Fruit fly (Drosophila melanogaster) whole organism, embryonic: Measurements from ENCODE around the gene CG5521.
A peak's percentile ranks its signal among the peaks of the same experiment; 100 is the strongest.

Experiments used
- Ada2b ChIP-seq: fragments of 200-800 bp; sonication (Bioruptor generic); IDR thresholded peaks from 2 replicates; pipeline ENCODE4 v1.3.6; 2022; ENCODE audit warnings: missing biosample characterization, missing genetic modification characterization
- B-H2 ChIP-seq: fragments of 200-800 bp; sonication (Bioruptor generic); optimal IDR thresholded peaks from 2 replicates; lab custom pipeline; 2018; ENCODE audit warnings: missing biosample characterization, mild to moderate bottlenecking, missing genetic modification characterization
- CG1024 ChIP-seq: fragments of 200-800 bp; sonication (Bioruptor generic); IDR thresholded peaks from 2 replicates; pipeline ENCODE4 v1.3.6; 2022; ENCODE audit warnings: missing biosample characterization, missing genetic modification characterization
- CG10543 ChIP-seq: fragments of 200-800 bp; sonication (Bioruptor generic); optimal IDR thresholded peaks from 3 replicates; lab custom pipeline; 2017; ENCODE audit warnings: missing biosample characterization, mild to moderate bottlenecking, missing genetic modification characterization, moderate library complexity
- CG11504 ChIP-seq: fragments of 200-800 bp; sonication (Bioruptor generic); optimal IDR thresholded peaks from 3 replicates; lab custom pipeline; 2019; ENCODE audit warnings: missing biosample characterization, mild to moderate bottlenecking, missing genetic modification characterization, moderate library complexity
- CG1233 ChIP-seq: fragments of 200-800 bp; sonication (Bioruptor generic); optimal IDR thresholded peaks from 4 replicates; lab custom pipeline; 2018; ENCODE audit warnings: missing biosample characterization, mild to moderate bottlenecking, missing genetic modification characterization
- CG12391 ChIP-seq: fragments of 200-800 bp; sonication (Bioruptor generic); optimal IDR thresholded peaks from 3 replicates; lab custom pipeline; 2018; ENCODE audit warnings: missing biosample characterization, mild to moderate bottlenecking, missing genetic modification characterization, moderate library complexity
- CG12769 ChIP-seq: fragments of 200-800 bp; sonication (Bioruptor generic); optimal IDR thresholded peaks from 2 replicates; lab custom pipeline; 2019; ENCODE audit warnings: missing biosample characterization, mild to moderate bottlenecking, missing genetic modification characterization, moderate library complexity
- CG14667 ChIP-seq: fragments of 200-800 bp; sonication (Bioruptor generic); IDR thresholded peaks from 2 replicates; pipeline ENCODE4 v1.3.6; 2022; ENCODE audit warnings: missing biosample characterization, missing genetic modification characterization
- CG14965 ChIP-seq: fragments of 200-800 bp; sonication (Bioruptor generic); optimal IDR thresholded peaks from 2 replicates; lab custom pipeline; 2016; ENCODE audit warnings: missing biosample characterization, missing genetic modification characterization, borderline replicate concordance
- CG1529 ChIP-seq: fragments of 200-800 bp; sonication (Bioruptor generic); optimal IDR thresholded peaks from 3 replicates; lab custom pipeline; 2018; ENCODE audit warnings: missing biosample characterization, missing genetic modification characterization
- CG16813 ChIP-seq: fragments of 200-800 bp; sonication (Bioruptor generic); IDR thresholded peaks from 3 replicates; pipeline ENCODE4 v1.3.6; 2022; ENCODE audit warnings: missing biosample characterization, missing genetic modification characterization; ENCODE audit not compliant: partially characterized antibody
- CG18764 ChIP-seq: fragments of 200-800 bp; sonication (Bioruptor generic); optimal IDR thresholded peaks from 3 replicates; lab custom pipeline; 2016; ENCODE audit warnings: missing biosample characterization, missing genetic modification characterization
- CG2199 ChIP-seq: fragments of 200-800 bp; sonication (Bioruptor generic); IDR thresholded peaks from 3 replicates; pipeline ENCODE4 v1.3.6; 2022; ENCODE audit warnings: missing biosample characterization, missing genetic modification characterization
- CG2712 ChIP-seq: fragments of 200-800 bp; optimal IDR thresholded peaks from 3 replicates; lab custom pipeline; 2019; ENCODE audit warnings: missing biosample characterization, mild to moderate bottlenecking, missing genetic modification characterization, moderate library complexity
- CG30403 ChIP-seq: fragments of 200-800 bp; sonication (Bioruptor generic); optimal IDR thresholded peaks from 3 replicates; lab custom pipeline; 2016; ENCODE audit warnings: missing biosample characterization, missing genetic modification characterization
- CG3281 ChIP-seq: fragments of 200-800 bp; sonication (Bioruptor generic); optimal IDR thresholded peaks from 3 replicates; lab custom pipeline; 2017; ENCODE audit warnings: missing biosample characterization, mild to moderate bottlenecking, missing genetic modification characterization
- CG4617 ChIP-seq: fragments of 200-800 bp; sonication (Bioruptor generic); optimal IDR thresholded peaks from 3 replicates; lab custom pipeline; 2016; ENCODE audit warnings: missing biosample characterization, missing genetic modification characterization, borderline replicate concordance
- CG6813 ChIP-seq: fragments of 200-800 bp; sonication (Bioruptor generic); optimal IDR thresholded peaks from 2 replicates; lab custom pipeline; 2017; ENCODE audit warnings: missing biosample characterization, missing genetic modification characterization, mild to moderate bottlenecking, moderate library complexity, missing genetic modification reagents
- CG7556 ChIP-seq: fragments of 200-800 bp; sonication (Bioruptor generic); optimal IDR thresholded peaks from 2 replicates; lab custom pipeline; 2017; ENCODE audit warnings: missing biosample characterization, mild to moderate bottlenecking, missing genetic modification characterization
- CG7987 ChIP-seq: fragments of 200-800 bp; sonication (Bioruptor generic); optimal IDR thresholded peaks from 2 replicates; lab custom pipeline; 2018; ENCODE audit warnings: missing biosample characterization, mild to moderate bottlenecking, missing genetic modification characterization, moderate library complexity
- CG8290 ChIP-seq, 3 experiments: fragments of 200-800 bp; sonication (Bioruptor generic); optimal IDR thresholded peaks; 2 replicates each; lab custom pipeline; 2016 to 2019; ENCODE audit warnings: missing biosample characterization in 3 of 3, missing genetic modification characterization in 3 of 3, mild to moderate bottlenecking in 2 of 3, moderate library complexity in 1 of 3
- CkIIα-i1 ChIP-seq: fragments of 200-800 bp; sonication (Bioruptor generic); IDR thresholded peaks from 2 replicates; pipeline ENCODE4 v1.3.6; 2022; ENCODE audit warnings: missing biosample characterization, missing genetic modification characterization
- Deaf1 ChIP-seq: fragments of 200-800 bp; optimal IDR thresholded peaks from 3 replicates; lab custom pipeline; 2019; ENCODE audit warnings: missing biosample characterization, mild to moderate bottlenecking, missing genetic modification characterization, moderate library complexity
- Ets65A ChIP-seq: fragments of 200-800 bp; sonication (Bioruptor generic); peaks from one replicate; lab custom pipeline; 2016; ENCODE audit warnings: missing biosample characterization, missing genetic modification characterization
- Hey ChIP-seq: fragments of 200-800 bp; sonication (Bioruptor generic); optimal IDR thresholded peaks from 3 replicates; lab custom pipeline; 2018; ENCODE audit warnings: missing biosample characterization, mild to moderate bottlenecking, missing genetic modification characterization
- Max ChIP-seq: fragments of 200-800 bp; sonication (Bioruptor generic); optimal IDR thresholded peaks from 2 replicates; lab custom pipeline; 2016; ENCODE audit warnings: missing biosample characterization, mild to moderate bottlenecking, missing genetic modification characterization
- Med ChIP-seq: fragments of 200-800 bp; sonication (Bioruptor generic); peaks from one replicate; lab custom pipeline; 2016; ENCODE audit warnings: missing biosample characterization, missing genetic modification characterization, mild to moderate bottlenecking, inconsistent platforms, moderate library complexity
- NfI ChIP-seq: fragments of 200-800 bp; sonication (Bioruptor generic); optimal IDR thresholded peaks from 3 replicates; lab custom pipeline; 2018; ENCODE audit warnings: missing biosample characterization, mild to moderate bottlenecking, missing genetic modification characterization, moderate library complexity
- Oaz ChIP-seq: fragments of 200-800 bp; sonication (Bioruptor generic); IDR thresholded peaks from 2 replicates; pipeline ENCODE4 v1.3.6; 2022; ENCODE audit warnings: missing biosample characterization, missing genetic modification characterization
- Opbp ChIP-seq: fragments of 200-800 bp; sonication (Bioruptor generic); IDR thresholded peaks from 3 replicates; pipeline ENCODE4 v1.3.6; 2022; ENCODE audit warnings: missing biosample characterization, missing genetic modification characterization; ENCODE audit not compliant: partially characterized antibody
- YL-1 ChIP-seq: fragments of 200-800 bp; sonication (Bioruptor generic); optimal IDR thresholded peaks from 3 replicates; lab custom pipeline; 2017; ENCODE audit warnings: missing biosample characterization, mild to moderate bottlenecking, missing genetic modification characterization
- ac ChIP-seq: fragments of 200-800 bp; sonication (Bioruptor generic); optimal IDR thresholded peaks from 3 replicates; lab custom pipeline; 2017; ENCODE audit warnings: missing biosample characterization, mild to moderate bottlenecking, missing genetic modification characterization
- bsh ChIP-seq, 2 experiments: fragments of 200-800 bp; sonication (Bioruptor generic); optimal IDR thresholded peaks; 2 replicates each; lab custom pipeline; 2017 to 2018; ENCODE audit warnings: mild to moderate bottlenecking in 2 of 2, missing biosample characterization in 2 of 2, missing genetic modification characterization in 2 of 2, moderate library complexity in 1 of 2
- cwo ChIP-seq: fragments of 200-800 bp; sonication (Bioruptor generic); optimal IDR thresholded peaks from 3 replicates; lab custom pipeline; 2017; ENCODE audit warnings: missing biosample characterization, missing genetic modification characterization, mild to moderate bottlenecking, moderate library complexity, missing genetic modification reagents
- ems ChIP-seq: fragments of 200-800 bp; sonication (Bioruptor generic); optimal IDR thresholded peaks from 3 replicates; lab custom pipeline; 2016; ENCODE audit warnings: missing biosample characterization, missing genetic modification characterization
- eyg ChIP-seq: fragments of 200-800 bp; sonication (Bioruptor generic); optimal IDR thresholded peaks from 3 replicates; lab custom pipeline; 2016; ENCODE audit warnings: missing biosample characterization, missing genetic modification characterization
- grn ChIP-seq: fragments of 200-800 bp; sonication (Bioruptor generic); optimal IDR thresholded peaks from 3 replicates; lab custom pipeline; 2017; ENCODE audit warnings: missing biosample characterization, missing genetic modification characterization
- ken ChIP-seq: fragments of 200-800 bp; sonication (Bioruptor generic); IDR thresholded peaks from 3 replicates; pipeline ENCODE4 v1.3.6; 2022; ENCODE audit warnings: missing biosample characterization, missing genetic modification characterization
- lab ChIP-seq: fragments of 200-800 bp; sonication (Bioruptor generic); optimal IDR thresholded peaks from 3 replicates; lab custom pipeline; 2017; ENCODE audit warnings: missing biosample characterization, missing genetic modification characterization, mild to moderate bottlenecking, moderate library complexity, missing genetic modification reagents
- mirr ChIP-seq: fragments of 200-800 bp; sonication (Bioruptor generic); optimal IDR thresholded peaks from 3 replicates; lab custom pipeline; 2018; ENCODE audit warnings: missing biosample characterization, mild to moderate bottlenecking, missing genetic modification characterization
- org-1 ChIP-seq: fragments of 200-800 bp; sonication (Bioruptor generic); optimal IDR thresholded peaks from 2 replicates; lab custom pipeline; 2017; ENCODE audit warnings: missing biosample characterization, missing genetic modification characterization
- otp ChIP-seq: fragments of 200-800 bp; sonication (Bioruptor generic); IDR thresholded peaks from 3 replicates; pipeline ENCODE4, ENCODE4 v1.3.6; 2022; ENCODE audit warnings: missing biosample characterization, missing genetic modification characterization
- prd ChIP-seq, 3 experiments: fragments of >200 bp in 2 of 3; fragments of 200-800 bp in 1 of 3; sonication (Bioruptor generic) in 1 of 3; optimal IDR thresholded peaks in 2 of 3; IDR thresholded peaks in 1 of 3; 2 replicates in 2 of 3; 3 replicates in 1 of 3; pipeline versions ENCODE4 v1.3.6 to Lab custom; 2017 to 2022; ENCODE audit warnings: missing biosample characterization in 1 of 3, missing genetic modification characterization in 1 of 3
- ssp ChIP-seq: fragments of 200-800 bp; sonication (Bioruptor generic); IDR thresholded peaks from 2 replicates; pipeline ENCODE4 v1.3.6; 2022; ENCODE audit warnings: missing biosample characterization, missing genetic modification characterization
- sug ChIP-seq: fragments of 200-800 bp; optimal IDR thresholded peaks from 2 replicates; lab custom pipeline; 2019; ENCODE audit warnings: missing biosample characterization, mild to moderate bottlenecking, missing genetic modification characterization, moderate library complexity
- wdn ChIP-seq: fragments of 200-800 bp; sonication (Bioruptor generic); IDR thresholded peaks from 2 replicates; pipeline ENCODE4 v1.3.6; 2022; ENCODE audit warnings: missing biosample characterization, missing genetic modification characterization
- zfh2 ChIP-seq: fragments of 200-800 bp; sonication (Bioruptor generic); optimal IDR thresholded peaks from 2 replicates; lab custom pipeline; 2016; ENCODE audit warnings: missing biosample characterization, missing genetic modification characterization

The CG5521 gene

dm6 chr3R:26987455-26987854, 20.7 kb downstream of the CG5521 start (continued):
- TF ChIP-seq ken (no peak), Hey (tag; lab: Kevin White, UChicago) (no peak), CG3281 (GFP tag; lab: Kevin White, UChicago) (peak; percentile 7), CG7987 (no peak), B-H2 (GFP tag; lab: Kevin White, UChicago) (peak; percentile 3), CG16813 (GFP tag; lab: Robert Waterston, UW) (no peak), cwo (peak; percentile 60), org-1 (GFP tag; lab: Kevin White, UChicago) (no peak), CG12769 (tag; lab: Kevin White, UChicago) (peak; percentile 9), ac (GFP tag; lab: Kevin White, UChicago) (no peak), lab (GFP tag; lab: Kevin White, UChicago) (peak; percentile 15), CG12391 (no peak), Opbp (GFP tag; lab: Robert Waterston, UW) (no peak), CG8290 (GFP tag; optimal IDR thresholded peaks at IDR 0.05; lab: Kevin White, UChicago) (no peak), CG8290 (tag; optimal IDR thresholded peaks at IDR 0.05; lab: Kevin White, UChicago) (peak in 1 of 2 experiments; percentile 8), grn (peak; percentile 13), CG10543 (GFP tag; lab: Kevin White, UChicago) (peak; percentile 32), Ets65A (GFP tag; lab: Kevin White, UChicago) (peak; percentile 3), mirr (peak; percentile 79), ssp (GFP tag; lab: Robert Waterston, UW) (no peak), Med (peak; percentile 51)

dm6 chr3R:26988412-26988981, 21.8 kb downstream of the CG5521 start, which contains the start of gene CG31075:
Gene CG31075, minus strand, starts transcription at chr3R:26988517.
- TF ChIP-seq otp (GFP tag; lab: Robert Waterston, UW): peak; percentile 24; the same call in 1 of the 3 replicates
- TF ChIP-seq eyg (GFP tag; lab: Kevin White, UChicago): no peak
- TF ChIP-seq CG2712 (tag; lab: Kevin White, UChicago): peak; percentile 28
- no peak for TF ChIP-seq CG4617 (GFP tag; lab: Kevin White, UChicago)
- peak; percentile 46; the same call in 1 of the 2 replicates for TF ChIP-seq CG14667 (GFP tag; lab: Robert Waterston, UW)
- peak; percentile 63 for TF ChIP-seq CG30403 (GFP tag; lab: Kevin White, UChicago)
- peak; percentile 41; the same call in 1 of the 2 replicates for TF ChIP-seq CG1024
- TF ChIP-seq CG18764 (GFP tag; lab: Kevin White, UChicago): no peak
- peak; percentile 54 for TF ChIP-seq wdn
- TF ChIP-seq CG2199 (GFP tag; lab: Robert Waterston, UW): peak; percentile 46; the same call in 1 of the 3 replicates
- TF ChIP-seq YL-1 (GFP tag; lab: Kevin White, UChicago): no peak
- peak; percentile 36 for TF ChIP-seq CG1233 (GFP tag; lab: Kevin White, UChicago)
- TF ChIP-seq CG7556: peak; percentile 57
- TF ChIP-seq NfI (GFP tag; lab: Kevin White, UChicago): peak; percentile 12
- peak; percentile 86 for TF ChIP-seq Ada2b (GFP tag; lab: Robert Waterston, UW)
- TF ChIP-seq Max (GFP tag; lab: Kevin White, UChicago): peak; percentile 54
- TF ChIP-seq ems (GFP tag; lab: Kevin White, UChicago): no peak
- TF ChIP-seq zfh2 (GFP tag; lab: Kevin White, UChicago): peak; percentile 63
- TF ChIP-seq CkIIα-i1 (GFP tag; lab: Robert Waterston, UW): 0 out of 2 replicates have a peak, but pooled peaks have one; percentile 4
- peak; percentile 64 for TF ChIP-seq sug (tag; lab: Kevin White, UChicago)
- no peak for TF ChIP-seq CG1529 (GFP tag; lab: Kevin White, UChicago)
- TF ChIP-seq bsh (GFP tag; optimal IDR thresholded peaks at IDR 0.05; lab: Kevin White, UChicago): peak in 1 of 2 experiments; percentile 21
- TF ChIP-seq Deaf1 (tag; lab: Kevin White, UChicago): peak; percentile 29
- TF ChIP-seq CG14965 (GFP tag; lab: Kevin White, UChicago): no peak
- peak; percentile 62 for TF ChIP-seq Oaz
- peak; percentile 52 for TF ChIP-seq CG6813 (GFP tag; lab: Kevin White, UChicago)
- TF ChIP-seq CG11504 (tag; lab: Kevin White, UChicago): peak; percentile 70
- TF ChIP-seq prd (optimal IDR thresholded peaks at IDR 0.05; lab: Kevin White, UChicago): no peak
- TF ChIP-seq prd (GFP tag; IDR thresholded peaks at IDR 0.05; lab: Robert Waterston, UW): peak; percentile 26; the same call in 1 of the 3 replicates
